Fruit fly (Drosophila melanogaster) whole organism, prepupa: Measurements from ENCODE around the gene CG11899.
A peak's percentile ranks its signal among the peaks of the same experiment; 100 is the strongest.

Experiments used
- Blimp-1 ChIP-seq: fragments of 200-800 bp; sonication (Bioruptor generic); optimal IDR thresholded peaks from 3 replicates; lab custom pipeline; 2017; ENCODE audit warnings: missing biosample characterization, missing genetic modification characterization, mild to moderate bottlenecking, moderate library complexity, missing genetic modification reagents
- CG11902 ChIP-seq: fragments of 200-800 bp; sonication (Bioruptor generic); optimal IDR thresholded peaks from 3 replicates; lab custom pipeline; 2016; ENCODE audit warnings: missing biosample characterization, missing genetic modification characterization
- CG31627 ChIP-seq: fragments of 200-800 bp; sonication (Bioruptor generic); optimal IDR thresholded peaks from 3 replicates; lab custom pipeline; 2016; ENCODE audit warnings: missing biosample characterization, missing genetic modification characterization
- CG32006 ChIP-seq: fragments of 200-800 bp; sonication (Bioruptor generic); optimal IDR thresholded peaks from 3 replicates; lab custom pipeline; 2017; ENCODE audit warnings: missing biosample characterization, mild to moderate bottlenecking, missing genetic modification characterization
- Gug ChIP-seq: fragments of 200-800 bp; sonication (Bioruptor generic); IDR thresholded peaks from 2 replicates; pipeline ENCODE4 v1.3.6; 2022; ENCODE audit warnings: missing biosample characterization, missing genetic modification characterization
- Sox15 ChIP-seq: fragments of 200-800 bp; sonication (Bioruptor generic); optimal IDR thresholded peaks from 3 replicates; lab custom pipeline; 2016; ENCODE audit warnings: missing biosample characterization, missing genetic modification characterization
- achi ChIP-seq: fragments of 200-800 bp; sonication (Bioruptor generic); optimal IDR thresholded peaks from 3 replicates; lab custom pipeline; 2016; ENCODE audit warnings: missing biosample characterization, missing genetic modification characterization
- fkh ChIP-seq: fragments of 200-800 bp; sonication (Bioruptor generic); optimal IDR thresholded peaks from 3 replicates; lab custom pipeline; 2017; ENCODE audit warnings: missing biosample characterization, mild to moderate bottlenecking, missing genetic modification characterization, moderate library complexity
- net ChIP-seq: fragments of 200-800 bp; sonication (Bioruptor generic); optimal IDR thresholded peaks from 3 replicates; lab custom pipeline; 2016; ENCODE audit warnings: missing biosample characterization, missing genetic modification characterization
- salr ChIP-seq, 2 experiments: fragments of 200-800 bp; sonication (Bioruptor generic); optimal IDR thresholded peaks; 3 replicates each; lab custom pipeline; 2016 to 2018; ENCODE audit warnings: missing biosample characterization in 2 of 2, missing genetic modification characterization in 2 of 2, mild to moderate bottlenecking in 1 of 2
- spab ChIP-seq: fragments of 200-800 bp; sonication (Bioruptor generic); optimal IDR thresholded peaks from 2 replicates; lab custom pipeline; 2017; ENCODE audit warnings: missing biosample characterization, mild to moderate bottlenecking, missing genetic modification characterization, missing genetic modification reagents

- TF ChIP-seq spab (GFP tag; lab: Kevin White, UChicago) (peak; percentile 56), salr (GFP tag; optimal IDR thresholded peaks at IDR 0.05; lab: Kevin White, UChicago) (peak in 1 of 2 experiments; percentile 42), Blimp-1 (GFP tag; lab: Kevin White, UChicago) (no peak), Sox15 (GFP tag; lab: Kevin White, UChicago) (no peak), achi (GFP tag; lab: Kevin White, UChicago) (peak; percentile 33), CG32006 (GFP tag; lab: Kevin White, UChicago) (peak; percentile 51), net (GFP tag; lab: Kevin White, UChicago) (peak; percentile 9), fkh (GFP tag; lab: Kevin White, UChicago) (no peak), CG31627 (GFP tag; lab: Kevin White, UChicago) (no peak), CG11902 (GFP tag; lab: Kevin White, UChicago) (no peak), Gug (GFP tag; lab: Robert Waterston, UW) (no peak)
These were observed 14.8 kb downstream of the CG11899 start for dm6 chr3R:29214982-29215533.
